Worm (Caenorhabditis elegans) whole organism, L4 larva: Measurements from ENCODE around the gene clec-262.

Source experiments
- Y105C5A.15 ChIP-seq: fragments of 200-800 bp; sonication (Bioruptor generic); IDR thresholded peaks from 2 replicates; pipeline ENCODE4 v1.3.6; 2022; ENCODE audit warnings: missing genetic modification characterization, missing compliant biosample characterization
- arid-1 ChIP-seq: fragments of 200-800 bp; sonication (Bioruptor generic); conservative IDR thresholded peaks from 2 replicates; pipeline ENCODE4 v1.3.6; 2022; ENCODE audit warnings: missing genetic modification reagents, missing genetic modification characterization, missing compliant biosample characterization
- ceh-62 ChIP-seq: sonication (generic microtip); optimal IDR thresholded peaks from 2 replicates; lab custom pipeline; 2017; ENCODE audit warnings: missing biosample characterization, missing genetic modification characterization
- ceh-82 ChIP-seq: sonication (generic microtip); optimal IDR thresholded peaks from 2 replicates; lab custom pipeline; 2017; ENCODE audit warnings: missing biosample characterization, missing genetic modification characterization
- egl-27 ChIP-seq: sonication (generic microtip); optimal IDR thresholded peaks from 3 replicates; lab custom pipeline; 2017; ENCODE audit warnings: missing biosample characterization, missing genetic modification reagents, missing genetic modification characterization
- jun-1 ChIP-seq: fragments of 150-350 bp; optimal IDR thresholded peaks from 2 replicates; lab custom pipeline; 2014; ENCODE audit warnings: missing biosample characterization, missing genetic modification reagents, missing genetic modification characterization
- nhr-11 ChIP-seq: fragments of 150-350 bp; optimal IDR thresholded peaks from 2 replicates; lab custom pipeline; 2014; ENCODE audit warnings: missing biosample characterization, missing genetic modification characterization
- nhr-48 ChIP-seq: sonication (generic microtip); optimal IDR thresholded peaks from 2 replicates; lab custom pipeline; 2016; ENCODE audit warnings: mild to moderate bottlenecking, missing genetic modification characterization, missing compliant biosample characterization
- snpc-4 ChIP-seq: fragments of 150-350 bp; optimal IDR thresholded peaks from 2 replicates; lab custom pipeline; 2014; ENCODE audit warnings: missing biosample characterization, missing genetic modification characterization

DNA sequence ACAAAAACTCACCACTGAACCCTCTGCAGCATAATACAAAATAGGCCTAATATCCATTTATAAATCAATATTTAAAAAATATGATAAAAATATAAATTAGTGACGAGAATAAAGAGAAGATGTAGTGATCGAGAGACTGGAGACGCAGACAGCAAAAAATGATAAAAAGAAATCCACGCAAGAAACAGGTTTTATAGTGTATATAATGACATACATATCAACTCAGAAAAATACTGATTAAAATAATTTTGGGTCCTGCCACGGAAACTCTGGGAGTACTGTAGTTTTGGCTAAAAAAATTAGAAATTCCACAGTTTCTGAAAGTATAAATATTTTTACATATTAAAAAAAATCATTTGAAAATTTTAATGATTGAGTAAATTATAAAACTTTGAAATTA is 22.3 kb upstream of the clec-262 start, which contains the start of gene mlt-4:
- TF ChIP-seq ceh-82 (tag; lab: Kevin White, UChicago) (no peak), arid-1 (GFP tag; lab: Robert Waterston, UW) (no peak), nhr-11 (tag; lab: Kevin White, UChicago) (no peak), nhr-48 (tag; lab: Kevin White, UChicago) (no peak), ceh-62 (tag; lab: Kevin White, UChicago) (no peak), snpc-4 (no peak), jun-1 (tag; lab: Kevin White, UChicago) (no peak), Y105C5A.15 (GFP tag; lab: Robert Waterston, UW) (no peak), egl-27 (no peak)
